Worm (Caenorhabditis elegans) whole organism, L3 larva: ENCODE data around the gene nhr-254.

Experiments used
- aly-2 ChIP-seq: fragments of 150-350 bp; optimal IDR thresholded peaks from 2 replicates; lab custom pipeline; 2014; ENCODE audit warnings: missing biosample characterization, missing genetic modification characterization
- ceh-82 ChIP-seq: fragments of 150-350 bp; optimal IDR thresholded peaks from 2 replicates; lab custom pipeline; 2014; ENCODE audit warnings: missing biosample characterization, missing genetic modification characterization
- elt-3 ChIP-seq, 3 experiments: fragments of 150-350 bp in 1 of 3; sonication (generic microtip) in 2 of 3; optimal IDR thresholded peaks; 2 replicates in 2 of 3; 4 replicates in 1 of 3; lab custom pipeline; 2014 to 2017; ENCODE audit warnings: missing biosample characterization in 3 of 3, missing genetic modification characterization in 3 of 3
- fkh-10 ChIP-seq: sonication (generic microtip); optimal IDR thresholded peaks from 2 replicates; lab custom pipeline; 2017; ENCODE audit warnings: missing biosample characterization, missing genetic modification reagents, missing genetic modification characterization
- lin-15B ChIP-seq: fragments of 150-350 bp; optimal IDR thresholded peaks from 2 replicates; lab custom pipeline; 2014; ENCODE audit warnings: missing biosample characterization, missing genetic modification characterization
- nhr-11 ChIP-seq: fragments of 150-350 bp; optimal IDR thresholded peaks from 2 replicates; lab custom pipeline; 2014; ENCODE audit warnings: missing biosample characterization, missing genetic modification characterization
- nhr-237 ChIP-seq: fragments of 150-350 bp; optimal IDR thresholded peaks from 2 replicates; lab custom pipeline; 2014; ENCODE audit warnings: missing biosample characterization, missing genetic modification characterization
- nhr-28 ChIP-seq: fragments of 150-350 bp; optimal IDR thresholded peaks from 2 replicates; lab custom pipeline; 2014; ENCODE audit warnings: missing biosample characterization, missing genetic modification characterization
- pqm-1 ChIP-seq: fragments of 150-350 bp; optimal IDR thresholded peaks from 2 replicates; lab custom pipeline; 2017; ENCODE audit warnings: missing biosample characterization, missing genetic modification characterization, inconsistent platforms
- unc-39 ChIP-seq: sonication (generic microtip); optimal IDR thresholded peaks from 4 replicates; lab custom pipeline; 2017; ENCODE audit warnings: missing biosample characterization, missing genetic modification characterization
- ztf-11 ChIP-seq: fragments of 150-350 bp; optimal IDR thresholded peaks from 2 replicates; lab custom pipeline; 2014; ENCODE audit warnings: missing biosample characterization, missing genetic modification characterization

ce11 chrV:403028-403427, 10.6 kb downstream of the nhr-254 start, which contains the start of gene srh-62:
- TF ChIP-seq ztf-11 (tag; lab: Kevin White, UChicago): no peak
- no peak for TF ChIP-seq pqm-1 (tag; lab: Kevin White, UChicago)
- TF ChIP-seq ceh-82 (tag; lab: Kevin White, UChicago): no peak
- no peak for TF ChIP-seq elt-3 (tag; optimal IDR thresholded peaks at IDR 0.05; lab: Kevin White, UChicago)
- no peak for TF ChIP-seq nhr-11
- TF ChIP-seq fkh-10 (GFP tag; lab: Kevin White, UChicago): no peak
- TF ChIP-seq unc-39: no peak
- TF ChIP-seq aly-2 (tag; lab: Kevin White, UChicago): no peak
- TF ChIP-seq lin-15B (tag; lab: Kevin White, UChicago): no peak
- no peak for TF ChIP-seq nhr-28 (tag; lab: Kevin White, UChicago)
- no peak for TF ChIP-seq nhr-237 (tag; lab: Kevin White, UChicago)
